Worm (Caenorhabditis elegans) whole organism, L3 larva: ENCODE results near the gene ndus-8.

Experiments
- R02D3.7 ChIP-seq: fragments of 150-350 bp; optimal IDR thresholded peaks from 2 replicates; lab custom pipeline; 2014; ENCODE audit warnings: missing biosample characterization, missing genetic modification characterization
- ZK546.5 ChIP-seq: sonication (generic microtip); optimal IDR thresholded peaks from 2 replicates; lab custom pipeline; 2017; ENCODE audit warnings: missing biosample characterization, missing genetic modification characterization
- aly-2 ChIP-seq: fragments of 150-350 bp; optimal IDR thresholded peaks from 2 replicates; lab custom pipeline; 2014; ENCODE audit warnings: missing biosample characterization, missing genetic modification characterization
- ama-1 ChIP-seq: fragments of 150-350 bp; optimal IDR thresholded peaks from 2 replicates; lab custom pipeline; 2018
- ceh-16 ChIP-seq: sonication (generic microtip); optimal IDR thresholded peaks from 2 replicates; lab custom pipeline; 2017; ENCODE audit warnings: missing biosample characterization, missing genetic modification characterization
- ceh-28 ChIP-seq: fragments of 150-350 bp; optimal IDR thresholded peaks from 2 replicates; lab custom pipeline; 2014; ENCODE audit warnings: missing biosample characterization, missing genetic modification reagents, missing genetic modification characterization
- ceh-9 ChIP-seq: sonication (generic microtip); optimal IDR thresholded peaks from 2 replicates; lab custom pipeline; 2018; ENCODE audit warnings: missing biosample characterization, missing genetic modification characterization
- egl-27 ChIP-seq: sonication (generic microtip); optimal IDR thresholded peaks from 4 replicates; lab custom pipeline; 2017; ENCODE audit warnings: missing biosample characterization, missing genetic modification reagents, missing genetic modification characterization
- elt-1 ChIP-seq: fragments of 150-350 bp; optimal IDR thresholded peaks from 2 replicates; lab custom pipeline; 2014; ENCODE audit warnings: missing biosample characterization, missing genetic modification characterization
- elt-3 ChIP-seq, 3 experiments: fragments of 150-350 bp in 1 of 3; sonication (generic microtip) in 2 of 3; optimal IDR thresholded peaks; 2 replicates in 2 of 3; 4 replicates in 1 of 3; lab custom pipeline; 2014 to 2017; ENCODE audit warnings: missing biosample characterization in 3 of 3, missing genetic modification characterization in 3 of 3
- eor-1 ChIP-seq, 2 experiments: fragments of 150-350 bp; optimal IDR thresholded peaks; 2 replicates each; lab custom pipeline; 2014 to 2018; ENCODE audit warnings: missing biosample characterization in 2 of 2, missing genetic modification characterization in 2 of 2
- fkh-10 ChIP-seq: sonication (generic microtip); optimal IDR thresholded peaks from 2 replicates; lab custom pipeline; 2017; ENCODE audit warnings: missing biosample characterization, missing genetic modification reagents, missing genetic modification characterization
- fkh-2 ChIP-seq: fragments of 150-350 bp; optimal IDR thresholded peaks from 2 replicates; lab custom pipeline; 2014; ENCODE audit warnings: missing biosample characterization, missing genetic modification reagents, missing genetic modification characterization
- fos-1 ChIP-seq: fragments of 150-350 bp; optimal IDR thresholded peaks from 2 replicates; lab custom pipeline; 2014; ENCODE audit warnings: missing biosample characterization, missing genetic modification characterization
- jun-1 ChIP-seq: fragments of 150-350 bp; optimal IDR thresholded peaks from 2 replicates; lab custom pipeline; 2014; ENCODE audit warnings: missing biosample characterization, missing genetic modification reagents, missing genetic modification characterization
- lin-15B ChIP-seq: fragments of 150-350 bp; optimal IDR thresholded peaks from 2 replicates; lab custom pipeline; 2014; ENCODE audit warnings: missing biosample characterization, missing genetic modification characterization
- lsy-12 ChIP-seq: sonication (generic microtip); optimal IDR thresholded peaks from 2 replicates; lab custom pipeline; 2016; ENCODE audit warnings: mild to moderate bottlenecking, missing genetic modification characterization, missing compliant biosample characterization
- nfya-1 ChIP-seq: sonication (generic microtip); optimal IDR thresholded peaks from 2 replicates; lab custom pipeline; 2017; ENCODE audit warnings: missing genetic modification characterization, mild to moderate bottlenecking, missing compliant biosample characterization, antibody characterized with exemption, moderate library complexity; ENCODE audit not compliant: insufficient read depth
- nhr-11 ChIP-seq: fragments of 150-350 bp; optimal IDR thresholded peaks from 2 replicates; lab custom pipeline; 2014; ENCODE audit warnings: missing biosample characterization, missing genetic modification characterization
- nhr-12 ChIP-seq: fragments of 150-350 bp; optimal IDR thresholded peaks from 2 replicates; lab custom pipeline; 2014; ENCODE audit warnings: missing biosample characterization, missing genetic modification characterization
- nhr-23 ChIP-seq: fragments of 150-350 bp; optimal IDR thresholded peaks from 2 replicates; lab custom pipeline; 2014; ENCODE audit warnings: missing biosample characterization, missing genetic modification reagents, missing genetic modification characterization
- nhr-237 ChIP-seq: fragments of 150-350 bp; optimal IDR thresholded peaks from 2 replicates; lab custom pipeline; 2014; ENCODE audit warnings: missing biosample characterization, missing genetic modification characterization
- nhr-28 ChIP-seq: fragments of 150-350 bp; optimal IDR thresholded peaks from 2 replicates; lab custom pipeline; 2014; ENCODE audit warnings: missing biosample characterization, missing genetic modification characterization
- nhr-43 ChIP-seq: sonication (generic microtip); optimal IDR thresholded peaks from 2 replicates; lab custom pipeline; 2016; ENCODE audit warnings: mild to moderate bottlenecking, missing genetic modification characterization, missing compliant biosample characterization; ENCODE audit not compliant: poor library complexity, severe bottlenecking
- nhr-67 ChIP-seq: fragments of 150-350 bp; optimal IDR thresholded peaks from 2 replicates; lab custom pipeline; 2014; ENCODE audit warnings: missing biosample characterization, missing genetic modification characterization
- nhr-76 ChIP-seq: fragments of 150-350 bp; sonication (generic microtip); optimal IDR thresholded peaks from 5 replicates; lab custom pipeline; 2014; ENCODE audit warnings: missing biosample characterization, missing genetic modification characterization
- nhr-77 ChIP-seq: fragments of 150-350 bp; optimal IDR thresholded peaks from 2 replicates; lab custom pipeline; 2014; ENCODE audit warnings: missing biosample characterization, missing genetic modification characterization
- pha-4 ChIP-seq: fragments of 150-350 bp; optimal IDR thresholded peaks from 2 replicates; lab custom pipeline; 2014; ENCODE audit warnings: missing biosample characterization, missing genetic modification reagents, missing genetic modification characterization
- pqm-1 ChIP-seq: fragments of 150-350 bp; optimal IDR thresholded peaks from 2 replicates; lab custom pipeline; 2017; ENCODE audit warnings: missing biosample characterization, missing genetic modification characterization, inconsistent platforms
- sea-2 ChIP-seq: fragments of 150-350 bp; sonication (generic microtip); optimal IDR thresholded peaks from 4 replicates; lab custom pipeline; 2014; ENCODE audit warnings: missing biosample characterization, missing genetic modification reagents, missing genetic modification characterization
- skn-1 ChIP-seq: fragments of 150-350 bp; optimal IDR thresholded peaks from 2 replicates; lab custom pipeline; 2014; ENCODE audit warnings: missing biosample characterization, missing genetic modification characterization
- snpc-4 ChIP-seq: fragments of 150-350 bp; optimal IDR thresholded peaks from 2 replicates; lab custom pipeline; 2014; ENCODE audit warnings: missing biosample characterization, missing genetic modification characterization
- tbx-2 ChIP-seq: sonication (generic microtip); optimal IDR thresholded peaks from 2 replicates; lab custom pipeline; 2016; ENCODE audit warnings: mild to moderate bottlenecking, missing genetic modification characterization, missing compliant biosample characterization
- unc-39 ChIP-seq: sonication (generic microtip); optimal IDR thresholded peaks from 4 replicates; lab custom pipeline; 2017; ENCODE audit warnings: missing biosample characterization, missing genetic modification characterization
- unc-62 ChIP-seq: fragments of 150-350 bp; sonication (generic microtip); optimal IDR thresholded peaks from 4 replicates; lab custom pipeline; 2014; ENCODE audit warnings: missing biosample characterization, missing genetic modification reagents, missing genetic modification characterization
- zag-1 ChIP-seq: fragments of 150-350 bp; optimal IDR thresholded peaks from 2 replicates; lab custom pipeline; 2014; ENCODE audit warnings: missing biosample characterization, missing genetic modification characterization
- ztf-11 ChIP-seq: fragments of 150-350 bp; optimal IDR thresholded peaks from 2 replicates; lab custom pipeline; 2014; ENCODE audit warnings: missing biosample characterization, missing genetic modification characterization
- ztf-4 ChIP-seq: fragments of 150-350 bp; optimal IDR thresholded peaks from 2 replicates; lab custom pipeline; 2014; ENCODE audit warnings: missing biosample characterization, missing genetic modification characterization

Gene ndus-8

ce11 chrIII:7238727-7239126 is 4.7 kb upstream of the ndus-8 start, which contains the start of gene pars-1:
TSS of gene pars-1 (plus strand) at chrIII:7239027.
- TF ChIP-seq aly-2 (tag; lab: Kevin White, UChicago) (no peak), nhr-12 (tag; lab: Kevin White, UChicago) (no peak), R02D3.7 (tag; lab: Kevin White, UChicago) (no peak), lin-15B (tag; lab: Kevin White, UChicago) (no peak), fkh-2 (no peak), ceh-9 (tag; lab: Kevin White, UChicago) (no peak), zag-1 (no peak), nfya-1 (no peak), nhr-43 (tag; lab: Kevin White, UChicago) (no peak), ztf-4 (no peak), elt-1 (tag; lab: Kevin White, UChicago) (no peak), sea-2 (GFP tag; lab: Kevin White, UChicago) (no peak), fos-1 (tag; lab: Kevin White, UChicago) (no peak), nhr-67 (tag; lab: Kevin White, UChicago) (no peak)

- TF ChIP-seq jun-1 (tag; lab: Kevin White, UChicago): no peak
Measured at ce11 chrIII:7232782-7233181, 1.2 kb downstream of the ndus-8 start, which contains the start of gene adr-2. TSS of gene adr-2 (minus strand) at chrIII:7232882.

ce11 chrIII:7230841-7231240 is 3.2 kb downstream of the ndus-8 start, which contains the start of gene R151.10:
TSS of gene R151.10 (minus strand) at chrIII:7230941.
- TF ChIP-seq nhr-11 (tag; lab: Kevin White, UChicago) (no peak), elt-3 (tag; optimal IDR thresholded peaks at IDR 0.05; lab: Kevin White, UChicago) (no peak), egl-27 (tag; lab: Kevin White, UChicago) (no peak), elt-1 (tag; lab: Kevin White, UChicago) (no peak), ceh-28 (no peak), unc-39 (tag; lab: Kevin White, UChicago) (no peak), unc-62 (GFP tag; lab: Kevin White, UChicago) (no peak), nhr-23 (tag; lab: Kevin White, UChicago) (no peak), fkh-10 (no peak), ztf-11 (no peak), snpc-4 (tag; lab: Kevin White, UChicago) (no peak), pha-4 (tag; lab: Kevin White, UChicago) (no peak), nhr-76 (tag; lab: Kevin White, UChicago) (no peak), fkh-2 (no peak), pqm-1 (tag; lab: Kevin White, UChicago) (no peak), jun-1 (tag; lab: Kevin White, UChicago) (no peak), skn-1 (tag; lab: Kevin White, UChicago) (no peak), nhr-28 (tag; lab: Kevin White, UChicago) (no peak), eor-1 (tag; optimal IDR thresholded peaks at IDR 0.05; lab: Kevin White, UChicago) (no peak)
- TF ChIP-seq, all 47 proteins: peak for 0

ce11 chrIII:7229687-7230086 is 4.3 kb downstream of the ndus-8 start, which contains the start of gene R151.8:
TSS of gene R151.8 (minus strand) at chrIII:7229787.
- TF ChIP-seq sea-2 (GFP tag; lab: Kevin White, UChicago): no peak
- TF ChIP-seq nhr-76 (tag; lab: Kevin White, UChicago): no peak
- TF ChIP-seq nhr-67 (tag; lab: Kevin White, UChicago): no peak
- no peak for TF ChIP-seq fos-1 (tag; lab: Kevin White, UChicago)
- TF ChIP-seq elt-3 (tag; optimal IDR thresholded peaks at IDR 0.05; lab: Kevin White, UChicago): no peak
- no peak for TF ChIP-seq nhr-12 (tag; lab: Kevin White, UChicago)
- no peak for TF ChIP-seq egl-27 (tag; lab: Kevin White, UChicago)
- TF ChIP-seq ztf-4: no peak
- TF ChIP-seq nhr-43 (tag; lab: Kevin White, UChicago): no peak
- TF ChIP-seq lin-15B (tag; lab: Kevin White, UChicago): no peak
- TF ChIP-seq ceh-28: no peak
- TF ChIP-seq fkh-2: no peak

- no peak for TF ChIP-seq nhr-237
- TF ChIP-seq aly-2 (tag; lab: Kevin White, UChicago): no peak
- no peak for TF ChIP-seq sea-2 (GFP tag; lab: Kevin White, UChicago)
- no peak for TF ChIP-seq ceh-16 (tag; lab: Kevin White, UChicago)
- TF ChIP-seq lsy-12 (tag; lab: Kevin White, UChicago): no peak
- TF ChIP-seq unc-62 (GFP tag; lab: Kevin White, UChicago): no peak
- TF ChIP-seq ama-1 (lab: Kevin White, UChicago): no peak
- TF ChIP-seq nhr-23 (tag; lab: Kevin White, UChicago): no peak
- TF ChIP-seq nhr-77 (tag; lab: Kevin White, UChicago): no peak
- TF ChIP-seq tbx-2 (tag; lab: Kevin White, UChicago): no peak
- no peak for TF ChIP-seq nhr-28 (tag; lab: Kevin White, UChicago)
- TF ChIP-seq jun-1 (tag; lab: Kevin White, UChicago): no peak
- no peak for TF ChIP-seq lin-15B (tag; lab: Kevin White, UChicago)
- TF ChIP-seq elt-3 (tag; optimal IDR thresholded peaks at IDR 0.05; lab: Kevin White, UChicago): no peak
- no peak for TF ChIP-seq ZK546.5 (tag; lab: Kevin White, UChicago)
- TF ChIP-seq nhr-67 (tag; lab: Kevin White, UChicago): no peak
- no peak for TF ChIP-seq snpc-4 (tag; lab: Kevin White, UChicago)
- TF ChIP-seq zag-1: no peak
- no peak for TF ChIP-seq ztf-4
- no peak for TF ChIP-seq nhr-11 (tag; lab: Kevin White, UChicago)
Measured at ce11 chrIII:7226607-7227006, 7.4 kb downstream of the ndus-8 start, which contains the start of gene hsp-75. TSS of gene hsp-75 (minus strand) at chrIII:7226707.
